Fruit fly (Drosophila melanogaster) S2 (cell line): ENCODE data around the gene Hsp26.

Experiments
- CG8478 ChIP-seq: fragments of >200 bp; optimal IDR thresholded peaks from 2 replicates; lab custom pipeline; 2018
- CTCF ChIP-seq, 2 experiments: fragments of >200 bp; optimal IDR thresholded peaks; 2 replicates each; lab custom pipeline; 2018

DNA sequence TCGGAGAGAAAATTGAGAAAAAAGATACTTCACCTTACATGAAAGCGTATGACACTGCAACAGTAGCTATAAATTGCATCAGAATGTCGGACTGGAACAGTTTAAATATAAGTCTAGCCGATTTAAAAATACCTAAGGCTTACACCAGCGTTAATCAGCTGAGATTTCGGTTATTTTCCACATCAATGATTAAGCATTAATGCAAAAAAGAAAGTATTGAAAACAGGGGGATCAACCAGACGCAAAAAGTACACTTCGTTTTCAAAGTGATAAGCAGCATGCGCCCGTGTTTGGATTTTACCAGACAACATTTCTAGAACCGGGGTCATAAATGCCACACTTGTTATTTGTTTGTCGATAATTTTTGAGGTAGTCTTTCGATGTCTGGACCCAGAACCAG is 44.9 kb upstream of the Hsp26 start:
- TF ChIP-seq CG8478 (no peak), CTCF (optimal IDR thresholded peaks at IDR 0.05; lab: Kevin White, UChicago) (no peak)
